Worm (Caenorhabditis elegans): Measurements from ENCODE around the gene F23B12.7.

The F23B12.7 gene

ce11 chrV:14449397-14449796 is at the start of gene F23B12.7:
F23B12.7 (plus strand) TSS chrV:14449697.
- TF ChIP-seq dao-5 (tag; optimal IDR thresholded peaks at IDR 0.05): no peak
- no peak for TF ChIP-seq W03F9.2 (tag; optimal IDR thresholded peaks at IDR 0.05)
- no peak for TF ChIP-seq him-1 (tag; optimal IDR thresholded peaks at IDR 0.05)

ce11 chrV:14405647-14406046 is 43.9 kb upstream of the F23B12.7 start:
- no peak for TF ChIP-seq W03F9.2 (tag; optimal IDR thresholded peaks at IDR 0.05)
- no peak for TF ChIP-seq dao-5 (tag; optimal IDR thresholded peaks at IDR 0.05)
- no peak for TF ChIP-seq him-1 (tag; optimal IDR thresholded peaks at IDR 0.05)

- no peak for TF ChIP-seq him-1 (tag; optimal IDR thresholded peaks at IDR 0.05)
- no peak for TF ChIP-seq W03F9.2 (tag; optimal IDR thresholded peaks at IDR 0.05)
- TF ChIP-seq dao-5 (tag; optimal IDR thresholded peaks at IDR 0.05): no peak
Observed at ce11 chrV:14408774-14409173, 40.7 kb upstream of the F23B12.7 start, which contains the start of gene gnrr-2. gnrr-2 (plus strand) TSS chrV:14409074.

ce11 chrV:14409905-14410304 is 39.6 kb upstream of the F23B12.7 start:
- TF ChIP-seq dao-5 (tag; optimal IDR thresholded peaks at IDR 0.05): no peak

- TF ChIP-seq him-1 (tag; optimal IDR thresholded peaks at IDR 0.05): no peak
- TF ChIP-seq dao-5 (tag; optimal IDR thresholded peaks at IDR 0.05): no peak
- TF ChIP-seq W03F9.2 (tag; optimal IDR thresholded peaks at IDR 0.05): no peak
Observed at ce11 chrV:14411989-14412388, 37.5 kb upstream of the F23B12.7 start.

ce11 chrV:14414032-14414431 is 35.5 kb upstream of the F23B12.7 start:
- TF ChIP-seq him-1 (tag; optimal IDR thresholded peaks at IDR 0.05): no peak

ce11 chrV:14414964-14415564 is 34.4 kb upstream of the F23B12.7 start, which contains the start of the genes nxf-1 and C15H11.11:
nxf-1 (minus strand) TSS chrV:14415014.
C15H11.11 (plus strand) TSS chrV:14415499.
- TF ChIP-seq W03F9.2 (tag; optimal IDR thresholded peaks at IDR 0.05) (peak; percentile 68), him-1 (tag; optimal IDR thresholded peaks at IDR 0.05) (no peak)

ce11 chrV:14417735-14418134 is 31.8 kb upstream of the F23B12.7 start, which contains the start of the genes nxf-2 and set-31:
nxf-2 (minus strand) TSS chrV:14417835.
set-31 (plus strand) TSS chrV:14417903.
- TF ChIP-seq W03F9.2 (tag; optimal IDR thresholded peaks at IDR 0.05) (no peak), him-1 (tag; optimal IDR thresholded peaks at IDR 0.05) (no peak), dao-5 (tag; optimal IDR thresholded peaks at IDR 0.05) (no peak)

- TF ChIP-seq dao-5 (tag; optimal IDR thresholded peaks at IDR 0.05): no peak
- TF ChIP-seq him-1 (tag; optimal IDR thresholded peaks at IDR 0.05): no peak
- TF ChIP-seq W03F9.2 (tag; optimal IDR thresholded peaks at IDR 0.05): no peak
Observed at ce11 chrV:14419855-14420254, 29.6 kb upstream of the F23B12.7 start.

- TF ChIP-seq W03F9.2 (tag; optimal IDR thresholded peaks at IDR 0.05): no peak
Observed at ce11 chrV:14421325-14421724, 28.2 kb upstream of the F23B12.7 start, which contains the start of gene dhs-22. dhs-22 (minus strand) TSS chrV:14421440.

ce11 chrV:14422317-14422716 is 27.2 kb upstream of the F23B12.7 start, which contains the start of gene pas-1:
pas-1 (minus strand) TSS chrV:14422618.
- no peak for TF ChIP-seq him-1 (tag; optimal IDR thresholded peaks at IDR 0.05)
- no peak for TF ChIP-seq W03F9.2 (tag; optimal IDR thresholded peaks at IDR 0.05)
- TF ChIP-seq dao-5 (tag; optimal IDR thresholded peaks at IDR 0.05): no peak

ce11 chrV:14423268-14423667 is 26.2 kb upstream of the F23B12.7 start, which contains the start of gene rpoa-12:
rpoa-12 (minus strand) TSS chrV:14423304.
- TF ChIP-seq dao-5 (tag; optimal IDR thresholded peaks at IDR 0.05): no peak
- no peak for TF ChIP-seq him-1 (tag; optimal IDR thresholded peaks at IDR 0.05)
- no peak for TF ChIP-seq W03F9.2 (tag; optimal IDR thresholded peaks at IDR 0.05)

ce11 chrV:14424958-14425492 is 24.5 kb upstream of the F23B12.7 start, which contains the start of gene rrsr-1:
rrsr-1 (minus strand) TSS chrV:14425008.
- TF ChIP-seq dao-5 (tag; optimal IDR thresholded peaks at IDR 0.05) (no peak), W03F9.2 (tag; optimal IDR thresholded peaks at IDR 0.05) (no peak), him-1 (tag; optimal IDR thresholded peaks at IDR 0.05) (no peak)

ce11 chrV:14426013-14426412 is 23.5 kb upstream of the F23B12.7 start:
- TF ChIP-seq dao-5 (tag; optimal IDR thresholded peaks at IDR 0.05) (no peak), him-1 (tag; optimal IDR thresholded peaks at IDR 0.05) (no peak)
